Fruit fly (Drosophila melanogaster): Measurements from ENCODE around the gene CG6660.

- TF ChIP-seq tj (GFP tag; optimal IDR thresholded peaks at IDR 0.05) (no peak), bab1 (GFP tag; optimal IDR thresholded peaks at IDR 0.05) (no peak), pad (GFP tag; optimal IDR thresholded peaks at IDR 0.05) (no peak), CG11617 (GFP tag; optimal IDR thresholded peaks at IDR 0.05) (no peak), Clk (GFP tag; optimal IDR thresholded peaks at IDR 0.05) (no peak), CG33017 (tag; optimal IDR thresholded peaks at IDR 0.05) (no peak), CG12768 (GFP tag; optimal IDR thresholded peaks at IDR 0.05) (no peak), ovo (GFP tag; optimal IDR thresholded peaks at IDR 0.05) (no peak), cnc (optimal IDR thresholded peaks at IDR 0.05) (no peak), cic (GFP tag; optimal IDR thresholded peaks at IDR 0.05) (no peak), Hr96 (GFP tag; optimal IDR thresholded peaks at IDR 0.05) (no peak), CG5204 (GFP tag; optimal IDR thresholded peaks at IDR 0.05) (no peak)
Measured at dm6 chr3R:22965984-22966383, 42.8 kb downstream of the CG6660 start, which contains the start of gene Tpl94D.
